Worm (Caenorhabditis elegans) whole organism, L3 larva: Measurements from ENCODE around the gene cal-7.
A peak's percentile ranks its signal among the peaks of the same experiment; 100 is the strongest.

Source experiments
- ceh-82 ChIP-seq: fragments of 150-350 bp; optimal IDR thresholded peaks from 2 replicates; lab custom pipeline; 2014; ENCODE audit warnings: missing biosample characterization, missing genetic modification characterization
- fos-1 ChIP-seq: fragments of 150-350 bp; optimal IDR thresholded peaks from 2 replicates; lab custom pipeline; 2014; ENCODE audit warnings: missing biosample characterization, missing genetic modification characterization
- jun-1 ChIP-seq: fragments of 150-350 bp; optimal IDR thresholded peaks from 2 replicates; lab custom pipeline; 2014; ENCODE audit warnings: missing biosample characterization, missing genetic modification reagents, missing genetic modification characterization
- nhr-23 ChIP-seq: fragments of 150-350 bp; optimal IDR thresholded peaks from 2 replicates; lab custom pipeline; 2014; ENCODE audit warnings: missing biosample characterization, missing genetic modification reagents, missing genetic modification characterization
- nhr-43 ChIP-seq: sonication (generic microtip); optimal IDR thresholded peaks from 2 replicates; lab custom pipeline; 2016; ENCODE audit warnings: mild to moderate bottlenecking, missing genetic modification characterization, missing compliant biosample characterization; ENCODE audit not compliant: poor library complexity, severe bottlenecking
- unc-62 ChIP-seq: fragments of 150-350 bp; sonication (generic microtip); optimal IDR thresholded peaks from 4 replicates; lab custom pipeline; 2014; ENCODE audit warnings: missing biosample characterization, missing genetic modification reagents, missing genetic modification characterization

ce11 chrV:9730743-9731706, 2.9 kb upstream of the cal-7 start:
- TF ChIP-seq fos-1 (tag; lab: Kevin White, UChicago) (peak; percentile 61), unc-62 (peak; percentile 93), jun-1 (tag; lab: Kevin White, UChicago) (peak; percentile 89), ceh-82 (tag; lab: Kevin White, UChicago) (peak; percentile 74), nhr-23 (peak; percentile 83), nhr-43 (tag; lab: Kevin White, UChicago) (peak; percentile 73)
